Fruit fly (Drosophila melanogaster): ENCODE results near the gene Ppcs.
A peak's percentile ranks its signal among the peaks of the same experiment; 100 is the strongest.

The Ppcs gene

dm6 chr3R:19167521-19167920 is 19.8 kb upstream of the Ppcs start:
- no peak for TF ChIP-seq usp (GFP tag; optimal IDR thresholded peaks at IDR 0.05)
- TF ChIP-seq sage (GFP tag; optimal IDR thresholded peaks at IDR 0.05): no peak
- no peak for TF ChIP-seq Rel (GFP tag; optimal IDR thresholded peaks at IDR 0.05)
- TF ChIP-seq Rel (tag; optimal IDR thresholded peaks at IDR 0.05): no peak

- no peak for TF ChIP-seq Myc (optimal IDR thresholded peaks at IDR 0.05)
- no peak for TF ChIP-seq h (GFP tag; optimal IDR thresholded peaks at IDR 0.05)
- TF ChIP-seq OdsH (GFP tag; optimal IDR thresholded peaks at IDR 0.05): no peak
- TF ChIP-seq jim (GFP tag; optimal IDR thresholded peaks at IDR 0.05): no peak
- peak; percentile 19 for TF ChIP-seq Sp1 (GFP tag; optimal IDR thresholded peaks at IDR 0.05)
- TF ChIP-seq CG32264 (GFP tag; optimal IDR thresholded peaks at IDR 0.05): no peak
- no peak for TF ChIP-seq Jra (GFP tag; optimal IDR thresholded peaks at IDR 0.05)
- peak; percentile 32 for TF ChIP-seq woc (GFP tag; optimal IDR thresholded peaks at IDR 0.05)
- no peak for TF ChIP-seq br (GFP tag; optimal IDR thresholded peaks at IDR 0.05)
- no peak for TF ChIP-seq Hr83 (GFP tag; optimal IDR thresholded peaks at IDR 0.05; ENCODE audit: poor library complexity, severe bottlenecking)
- no peak for TF ChIP-seq Hr78 (GFP tag; optimal IDR thresholded peaks at IDR 0.05)
- no peak for TF ChIP-seq lola (GFP tag; optimal IDR thresholded peaks at IDR 0.05)
- peak; percentile 47 for TF ChIP-seq fru (GFP tag; optimal IDR thresholded peaks at IDR 0.05)
- no peak for TF ChIP-seq GATAd (GFP tag; optimal IDR thresholded peaks at IDR 0.05)
- no peak for TF ChIP-seq sv (GFP tag; optimal IDR thresholded peaks at IDR 0.05)
- no peak for TF ChIP-seq usp (GFP tag; optimal IDR thresholded peaks at IDR 0.05)
- TF ChIP-seq tai (GFP tag; optimal IDR thresholded peaks at IDR 0.05): no peak
- TF ChIP-seq rgr (GFP tag; optimal IDR thresholded peaks at IDR 0.05): no peak
- TF ChIP-seq HLH106 (tag; optimal IDR thresholded peaks at IDR 0.05): peak; percentile 2
- no peak for TF ChIP-seq Hnf4 (GFP tag; optimal IDR thresholded peaks at IDR 0.05)
- no peak for TF ChIP-seq CG9705 (GFP tag; optimal IDR thresholded peaks at IDR 0.05)
- TF ChIP-seq pan (optimal IDR thresholded peaks at IDR 0.05): no peak
- TF ChIP-seq Dfd (GFP tag; optimal IDR thresholded peaks at IDR 0.05): no peak
- TF ChIP-seq Mio (GFP tag; optimal IDR thresholded peaks at IDR 0.05): no peak
- TF ChIP-seq dmrt93B (GFP tag; optimal IDR thresholded peaks at IDR 0.05): no peak
- no peak for TF ChIP-seq dsf (GFP tag; optimal IDR thresholded peaks at IDR 0.05; ENCODE audit: borderline replicate concordance)
- TF ChIP-seq Rel (GFP tag; optimal IDR thresholded peaks at IDR 0.05): no peak
- peak; percentile 17 for TF ChIP-seq Rel (tag; optimal IDR thresholded peaks at IDR 0.05)
- TF ChIP-seq sage (GFP tag; optimal IDR thresholded peaks at IDR 0.05): no peak
- no peak for TF ChIP-seq CrebA (GFP tag; optimal IDR thresholded peaks at IDR 0.05; ENCODE audit: borderline replicate concordance)
- TF ChIP-seq Dif (GFP tag; optimal IDR thresholded peaks at IDR 0.05; ENCODE audit: partially characterized antibody): no peak
- no peak for TF ChIP-seq dl (GFP tag; optimal IDR thresholded peaks at IDR 0.05; ENCODE audit: insufficient read depth in 1 of 2, partially characterized antibody in 2 of 2)
- TF ChIP-seq psq (GFP tag; optimal IDR thresholded peaks at IDR 0.05): peak; percentile 65
- TF ChIP-seq foxo (GFP tag; optimal IDR thresholded peaks at IDR 0.05): no peak
- no peak for TF ChIP-seq Vsx2 (GFP tag; optimal IDR thresholded peaks at IDR 0.05; ENCODE audit: partially characterized antibody)
- TF ChIP-seq N (GFP tag; optimal IDR thresholded peaks at IDR 0.05): no peak
- peak; percentile 15 for TF ChIP-seq brk (GFP tag; optimal IDR thresholded peaks at IDR 0.05)
- TF ChIP-seq ey (GFP tag; optimal IDR thresholded peaks at IDR 0.05): peak; percentile 27
- no peak for TF ChIP-seq Abd-B (GFP tag; optimal IDR thresholded peaks at IDR 0.05)
These were observed 18.5 kb upstream of the Ppcs start for dm6 chr3R:19166077-19166778.

- TF ChIP-seq N (GFP tag; optimal IDR thresholded peaks at IDR 0.05): no peak
- TF ChIP-seq Abd-B (GFP tag; optimal IDR thresholded peaks at IDR 0.05): no peak
- no peak for TF ChIP-seq br (GFP tag; optimal IDR thresholded peaks at IDR 0.05)
- TF ChIP-seq h (GFP tag; optimal IDR thresholded peaks at IDR 0.05): no peak
- no peak for TF ChIP-seq Jra (GFP tag; optimal IDR thresholded peaks at IDR 0.05)
- no peak for TF ChIP-seq ey (GFP tag; optimal IDR thresholded peaks at IDR 0.05)
- peak; percentile 80 for TF ChIP-seq CrebA (GFP tag; optimal IDR thresholded peaks at IDR 0.05; ENCODE audit: borderline replicate concordance)
- TF ChIP-seq CG32264 (GFP tag; optimal IDR thresholded peaks at IDR 0.05): peak; percentile 34
- no peak for TF ChIP-seq usp (GFP tag; optimal IDR thresholded peaks at IDR 0.05)
- TF ChIP-seq psq (GFP tag; optimal IDR thresholded peaks at IDR 0.05): peak; percentile 80
- TF ChIP-seq Sp1 (GFP tag; optimal IDR thresholded peaks at IDR 0.05): peak; percentile 66
- TF ChIP-seq dsf (GFP tag; optimal IDR thresholded peaks at IDR 0.05; ENCODE audit: borderline replicate concordance): no peak
- TF ChIP-seq rgr (GFP tag; optimal IDR thresholded peaks at IDR 0.05): no peak
- TF ChIP-seq Mio (GFP tag; optimal IDR thresholded peaks at IDR 0.05): no peak
- TF ChIP-seq sv (GFP tag; optimal IDR thresholded peaks at IDR 0.05): no peak
- TF ChIP-seq CG9705 (GFP tag; optimal IDR thresholded peaks at IDR 0.05): no peak
- peak; percentile 93 for TF ChIP-seq Dif (GFP tag; optimal IDR thresholded peaks at IDR 0.05; ENCODE audit: partially characterized antibody)
- no peak for TF ChIP-seq tai (GFP tag; optimal IDR thresholded peaks at IDR 0.05)
- TF ChIP-seq foxo (GFP tag; optimal IDR thresholded peaks at IDR 0.05): peak in 1 of 2 experiments; percentile 53
- no peak for TF ChIP-seq fru (GFP tag; optimal IDR thresholded peaks at IDR 0.05)
- TF ChIP-seq Hr78 (GFP tag; optimal IDR thresholded peaks at IDR 0.05): no peak
- TF ChIP-seq lola (GFP tag; optimal IDR thresholded peaks at IDR 0.05): no peak
- TF ChIP-seq dmrt93B (GFP tag; optimal IDR thresholded peaks at IDR 0.05): no peak
- TF ChIP-seq woc (GFP tag; optimal IDR thresholded peaks at IDR 0.05): no peak
- TF ChIP-seq Myc (optimal IDR thresholded peaks at IDR 0.05): no peak
- peak; percentile 59 for TF ChIP-seq sage (GFP tag; optimal IDR thresholded peaks at IDR 0.05)
- TF ChIP-seq Hnf4 (GFP tag; optimal IDR thresholded peaks at IDR 0.05): no peak
- TF ChIP-seq pan (optimal IDR thresholded peaks at IDR 0.05): no peak
- no peak for TF ChIP-seq brk (GFP tag; optimal IDR thresholded peaks at IDR 0.05)
- peak; percentile 58 for TF ChIP-seq Rel (GFP tag; optimal IDR thresholded peaks at IDR 0.05)
- peak; percentile 37 for TF ChIP-seq Rel (tag; optimal IDR thresholded peaks at IDR 0.05)
- TF ChIP-seq OdsH (GFP tag; optimal IDR thresholded peaks at IDR 0.05): no peak
- peak; percentile 1 for TF ChIP-seq jim (GFP tag; optimal IDR thresholded peaks at IDR 0.05)
- TF ChIP-seq Vsx2 (GFP tag; optimal IDR thresholded peaks at IDR 0.05; ENCODE audit: partially characterized antibody): peak; percentile 78
- TF ChIP-seq Hr83 (GFP tag; optimal IDR thresholded peaks at IDR 0.05; ENCODE audit: poor library complexity, severe bottlenecking): no peak
- no peak for TF ChIP-seq Dfd (GFP tag; optimal IDR thresholded peaks at IDR 0.05)
- TF ChIP-seq GATAd (GFP tag; optimal IDR thresholded peaks at IDR 0.05): no peak
- no peak for TF ChIP-seq HLH106 (tag; optimal IDR thresholded peaks at IDR 0.05)
These were observed 17.9 kb upstream of the Ppcs start for dm6 chr3R:19165620-19166055.

Data from whole organism, wandering third instar larva.